Worm (Caenorhabditis elegans) whole organism, mixed stage, embryonic: ENCODE data around the gene col-154.
"Not testable (repeated sequence)": the region's sequence is repeated elsewhere in the genome, so short reads cannot be mapped to it uniquely, and the experiment has no call there.

ENCODE experiments used
- bed-3 ChIP-seq: fragments of 200-800 bp; sonication (Bioruptor generic); optimal IDR thresholded peaks from 3 replicates; lab custom pipeline; 2018; ENCODE audit warnings: mild to moderate bottlenecking, missing genetic modification characterization, moderate library complexity, missing compliant biosample characterization
- blmp-1 ChIP-seq: fragments of 150-350 bp; optimal IDR thresholded peaks from 2 replicates; lab custom pipeline; 2014; ENCODE audit warnings: missing biosample characterization, missing genetic modification characterization
- ceh-39 ChIP-seq: fragments of 150-350 bp; optimal IDR thresholded peaks from 2 replicates; lab custom pipeline; 2014; ENCODE audit warnings: missing biosample characterization, missing genetic modification characterization
- ceh-43 ChIP-seq: fragments of 200-800 bp; sonication (Bioruptor generic); optimal IDR thresholded peaks from 2 replicates; lab custom pipeline; 2018; ENCODE audit warnings: mild to moderate bottlenecking, missing genetic modification characterization, moderate library complexity, missing compliant biosample characterization
- ces-1 ChIP-seq: fragments of 150-350 bp; optimal IDR thresholded peaks from 2 replicates; lab custom pipeline; 2014; ENCODE audit warnings: missing biosample characterization, missing genetic modification reagents, missing genetic modification characterization
- cnd-1 ChIP-seq: fragments of 200-800 bp; sonication (Bioruptor generic); optimal IDR thresholded peaks from 2 replicates; lab custom pipeline; 2018; ENCODE audit warnings: mild to moderate bottlenecking, missing genetic modification characterization, missing compliant biosample characterization
- drap-1 ChIP-seq: fragments of 200-800 bp; sonication (Bioruptor generic); optimal IDR thresholded peaks from 3 replicates; lab custom pipeline; 2018; ENCODE audit warnings: mild to moderate bottlenecking, missing genetic modification characterization, missing compliant biosample characterization
- elt-1 ChIP-seq: sonication (generic microtip); optimal IDR thresholded peaks from 2 replicates; lab custom pipeline; 2017; ENCODE audit warnings: missing genetic modification characterization, mild to moderate bottlenecking, missing compliant biosample characterization, antibody characterized with exemption, moderate library complexity, borderline replicate concordance; ENCODE audit not compliant: insufficient read depth
- elt-3 ChIP-seq: fragments of 150-350 bp; optimal IDR thresholded peaks from 2 replicates; lab custom pipeline; 2014; ENCODE audit warnings: missing biosample characterization, missing genetic modification characterization
- flh-1 ChIP-seq: fragments of 200-800 bp; sonication (Bioruptor generic); optimal IDR thresholded peaks from 2 replicates; lab custom pipeline; 2018; ENCODE audit warnings: mild to moderate bottlenecking, missing genetic modification characterization, moderate library complexity, missing compliant biosample characterization
- hlh-1 ChIP-seq: fragments of 150-350 bp; optimal IDR thresholded peaks from 2 replicates; lab custom pipeline; 2014; ENCODE audit warnings: missing biosample characterization, missing genetic modification reagents, missing genetic modification characterization
- lin-13 ChIP-seq: fragments of 150-350 bp; optimal IDR thresholded peaks from 2 replicates; lab custom pipeline; 2014; ENCODE audit warnings: missing biosample characterization, missing genetic modification characterization
- lin-32 ChIP-seq: fragments of 200-800 bp; sonication (Bioruptor generic); optimal IDR thresholded peaks from 2 replicates; lab custom pipeline; 2018; ENCODE audit warnings: mild to moderate bottlenecking, missing genetic modification characterization, missing compliant biosample characterization
- lsy-2 ChIP-seq: fragments of 150-350 bp; optimal IDR thresholded peaks from 2 replicates; lab custom pipeline; 2014; ENCODE audit warnings: missing biosample characterization, missing genetic modification characterization
- mab-5 ChIP-seq: fragments of 150-350 bp; optimal IDR thresholded peaks from 2 replicates; lab custom pipeline; 2014; ENCODE audit warnings: missing biosample characterization, missing genetic modification characterization
- mep-1 ChIP-seq: fragments of 150-350 bp; optimal IDR thresholded peaks from 2 replicates; lab custom pipeline; 2017; ENCODE audit warnings: missing biosample characterization, missing genetic modification reagents, missing genetic modification characterization, inconsistent platforms
- mls-2 ChIP-seq: sonication (generic microtip); optimal IDR thresholded peaks from 2 replicates; lab custom pipeline; 2016; ENCODE audit warnings: mild to moderate bottlenecking, missing genetic modification characterization, moderate library complexity, missing compliant biosample characterization
- nhr-12 ChIP-seq: fragments of 150-350 bp; optimal IDR thresholded peaks from 2 replicates; lab custom pipeline; 2014; ENCODE audit warnings: missing biosample characterization, missing genetic modification characterization
- nhr-2 ChIP-seq: fragments of 150-350 bp; optimal IDR thresholded peaks from 2 replicates; lab custom pipeline; 2014; ENCODE audit warnings: missing biosample characterization, missing genetic modification characterization
- nhr-237 ChIP-seq: fragments of 150-350 bp; optimal IDR thresholded peaks from 2 replicates; lab custom pipeline; 2014; ENCODE audit warnings: missing biosample characterization, missing genetic modification characterization
- nhr-76 ChIP-seq: sonication (generic microtip); optimal IDR thresholded peaks from 2 replicates; lab custom pipeline; 2017; ENCODE audit warnings: missing biosample characterization, missing genetic modification characterization
- pha-4 ChIP-seq: fragments of 150-350 bp; optimal IDR thresholded peaks from 2 replicates; lab custom pipeline; 2018; ENCODE audit warnings: missing biosample characterization, missing genetic modification reagents, missing genetic modification characterization
- sem-2 ChIP-seq: fragments of 200-800 bp; sonication (Bioruptor generic); optimal IDR thresholded peaks from 2 replicates; lab custom pipeline; 2018; ENCODE audit warnings: mild to moderate bottlenecking, missing genetic modification characterization, missing compliant biosample characterization
- snpc-4 ChIP-seq: fragments of 150-350 bp; optimal IDR thresholded peaks from 2 replicates; lab custom pipeline; 2014; ENCODE audit warnings: missing biosample characterization, missing genetic modification characterization
- sptf-1 ChIP-seq: sonication (generic microtip); optimal IDR thresholded peaks from 2 replicates; lab custom pipeline; 2017; ENCODE audit warnings: mild to moderate bottlenecking, missing genetic modification characterization, moderate library complexity, missing compliant biosample characterization
- tbx-8 ChIP-seq: fragments of 200-800 bp; sonication (Bioruptor generic); optimal IDR thresholded peaks from 2 replicates; lab custom pipeline; 2018; ENCODE audit warnings: mild to moderate bottlenecking, missing genetic modification characterization, moderate library complexity, missing compliant biosample characterization
- unc-120 ChIP-seq: sonication (generic microtip); optimal IDR thresholded peaks from 2 replicates; lab custom pipeline; 2017; ENCODE audit warnings: missing genetic modification characterization, missing compliant biosample characterization; ENCODE audit not compliant: poor library complexity, severe bottlenecking
- unc-39 ChIP-seq: fragments of 150-350 bp; optimal IDR thresholded peaks from 2 replicates; lab custom pipeline; 2014; ENCODE audit warnings: missing biosample characterization, missing genetic modification characterization
- zip-8 ChIP-seq: fragments of 150-350 bp; optimal IDR thresholded peaks from 2 replicates; lab custom pipeline; 2014; ENCODE audit warnings: missing biosample characterization, missing genetic modification characterization
- ztf-11 ChIP-seq: fragments of 150-350 bp; optimal IDR thresholded peaks from 2 replicates; lab custom pipeline; 2014; ENCODE audit warnings: missing biosample characterization, missing genetic modification characterization

Gene col-154

ce11 chrV:11396134-11396533, 11.0 kb downstream of the col-154 start, which contains the start of gene nas-18:
TSS of gene nas-18 (plus strand) at chrV:11396434.
- not testable (repeated sequence) for TF ChIP-seq mab-5 (tag; lab: Kevin White, UChicago); drap-1 (GFP tag; lab: Kevin White, UChicago); elt-3 (tag; lab: Kevin White, UChicago)
- TF ChIP-seq, all 35 proteins: peak for 0; not testable (repeated sequence) for 35

- TF ChIP-seq mep-1 (tag; lab: Kevin White, UChicago) (no peak), unc-39 (no peak), unc-120 (no peak), sem-2 (GFP tag; lab: Kevin White, UChicago) (no peak), tbx-8 (no peak), bed-3 (GFP tag; lab: Kevin White, UChicago) (no peak), nhr-76 (tag; lab: Kevin White, UChicago) (no peak), elt-3 (tag; lab: Kevin White, UChicago) (no peak), snpc-4 (tag; lab: Kevin White, UChicago) (no peak), nhr-237 (tag; lab: Kevin White, UChicago) (no peak), nhr-12 (tag; lab: Kevin White, UChicago) (no peak), ceh-39 (no peak), pha-4 (no peak), flh-1 (GFP tag; lab: Kevin White, UChicago) (no peak), lin-32 (GFP tag; lab: Kevin White, UChicago) (no peak), mab-5 (tag; lab: Kevin White, UChicago) (no peak), ztf-11 (tag; lab: Kevin White, UChicago) (no peak), lsy-2 (tag; lab: Kevin White, UChicago) (no peak)
- TF ChIP-seq, all 35 proteins: peak for 0
Measured at ce11 chrV:11398616-11399015, 13.5 kb downstream of the col-154 start, which contains the start of gene nas-17. TSS of gene nas-17 (plus strand) at chrV:11398916.

- TF ChIP-seq lin-13 (no peak), ceh-39 (no peak), mls-2 (no peak), elt-1 (tag; lab: Kevin White, UChicago) (no peak), blmp-1 (tag; lab: Kevin White, UChicago) (no peak), pha-4 (no peak), sptf-1 (tag; lab: Kevin White, UChicago) (no peak)
- TF ChIP-seq, all 35 proteins: peak for 0
Measured at ce11 chrV:11402610-11403009, 17.4 kb downstream of the col-154 start, which contains the start of gene nas-19. TSS of gene nas-19 (minus strand) at chrV:11402710.

- TF ChIP-seq snpc-4 (tag; lab: Kevin White, UChicago): no peak
- TF ChIP-seq nhr-2: no peak
- TF ChIP-seq unc-120: no peak
- TF ChIP-seq lsy-2 (tag; lab: Kevin White, UChicago): no peak
- TF ChIP-seq hlh-1 (tag; lab: Kevin White, UChicago): no peak
- no peak for TF ChIP-seq elt-1 (tag; lab: Kevin White, UChicago)
- TF ChIP-seq drap-1 (GFP tag; lab: Kevin White, UChicago): no peak
- TF ChIP-seq zip-8 (tag; lab: Kevin White, UChicago): no peak
- TF ChIP-seq cnd-1 (tag; lab: Kevin White, UChicago): no peak
- TF ChIP-seq elt-3 (tag; lab: Kevin White, UChicago): no peak
- no peak for TF ChIP-seq unc-39
Measured at ce11 chrV:11403059-11403458, 17.9 kb downstream of the col-154 start.

- TF ChIP-seq pha-4: no peak
- TF ChIP-seq ces-1 (GFP tag; lab: Kevin White, UChicago): no peak
- no peak for TF ChIP-seq lin-32 (GFP tag; lab: Kevin White, UChicago)
- TF ChIP-seq ztf-11 (tag; lab: Kevin White, UChicago): no peak
Measured at ce11 chrV:11403702-11404101, 18.5 kb downstream of the col-154 start.

ce11 chrV:11407251-11407650, 22.1 kb downstream of the col-154 start, which contains the start of gene K03B8.6:
TSS of gene K03B8.6 (plus strand) at chrV:11407584.
- TF ChIP-seq pha-4: no peak
- no peak for TF ChIP-seq ces-1 (GFP tag; lab: Kevin White, UChicago)
- no peak for TF ChIP-seq elt-1 (tag; lab: Kevin White, UChicago)
- TF ChIP-seq flh-1 (GFP tag; lab: Kevin White, UChicago): no peak
- no peak for TF ChIP-seq ceh-43 (GFP tag; lab: Kevin White, UChicago)
